Fruit fly (Drosophila melanogaster) whole organism, embryonic: Measurements from ENCODE around the gene anne.

ENCODE experiments used
- Antp ChIP-seq: fragments of 200-800 bp; sonication (Bioruptor generic); optimal IDR thresholded peaks from 3 replicates; lab custom pipeline; 2016; ENCODE audit warnings: missing biosample characterization, missing genetic modification characterization
- Atf6 ChIP-seq: fragments of 200-800 bp; sonication (Bioruptor generic); IDR thresholded peaks from 2 replicates; pipeline ENCODE4 v1.3.6; 2022; ENCODE audit warnings: missing biosample characterization, missing genetic modification characterization
- BEAF-32 ChIP-seq: fragments of 200-800 bp; sonication (Bioruptor generic); optimal IDR thresholded peaks from 3 replicates; lab custom pipeline; 2017; ENCODE audit warnings: missing biosample characterization, missing genetic modification characterization, mild to moderate bottlenecking, moderate library complexity, missing genetic modification reagents
- CG11247 ChIP-seq: fragments of 200-800 bp; sonication (Bioruptor generic); IDR thresholded peaks from 2 replicates; pipeline ENCODE4 v1.3.6; 2022; ENCODE audit warnings: missing biosample characterization, missing genetic modification characterization
- CG12299 ChIP-seq: fragments of 200-800 bp; sonication (Bioruptor generic); optimal IDR thresholded peaks from 2 replicates; lab custom pipeline; 2018; ENCODE audit warnings: missing biosample characterization, mild to moderate bottlenecking, missing genetic modification characterization
- CG12769 ChIP-seq: fragments of 200-800 bp; sonication (Bioruptor generic); optimal IDR thresholded peaks from 2 replicates; lab custom pipeline; 2019; ENCODE audit warnings: missing biosample characterization, mild to moderate bottlenecking, missing genetic modification characterization, moderate library complexity
- CG14710 ChIP-seq: fragments of 200-800 bp; sonication (Bioruptor generic); optimal IDR thresholded peaks from 3 replicates; lab custom pipeline; 2019; ENCODE audit warnings: missing biosample characterization, mild to moderate bottlenecking, missing genetic modification characterization, moderate library complexity
- CG15601 ChIP-seq: fragments of 200-800 bp; sonication (Bioruptor generic); optimal IDR thresholded peaks from 3 replicates; lab custom pipeline; 2019; ENCODE audit warnings: missing biosample characterization, mild to moderate bottlenecking, missing genetic modification characterization, moderate library complexity
- CG17186 ChIP-seq: fragments of 200-800 bp; sonication (Bioruptor generic); optimal IDR thresholded peaks from 3 replicates; lab custom pipeline; 2017; ENCODE audit warnings: missing biosample characterization, missing genetic modification reagents, missing genetic modification characterization
- CG17802 ChIP-seq: fragments of 200-800 bp; sonication (Bioruptor generic); optimal IDR thresholded peaks from 2 replicates; lab custom pipeline; 2018; ENCODE audit warnings: missing biosample characterization, mild to moderate bottlenecking, missing genetic modification characterization, moderate library complexity
- CG2120 ChIP-seq: fragments of 200-800 bp; sonication (Bioruptor generic); optimal IDR thresholded peaks from 3 replicates; lab custom pipeline; 2016; ENCODE audit warnings: missing biosample characterization, missing genetic modification characterization
- CG2199 ChIP-seq: fragments of 200-800 bp; sonication (Bioruptor generic); IDR thresholded peaks from 3 replicates; pipeline ENCODE4 v1.3.6; 2022; ENCODE audit warnings: missing biosample characterization, missing genetic modification characterization
- CG30020 ChIP-seq: fragments of 200-800 bp; optimal IDR thresholded peaks from 2 replicates; lab custom pipeline; 2019; ENCODE audit warnings: missing biosample characterization, mild to moderate bottlenecking, missing genetic modification characterization, moderate library complexity
- CG30431 ChIP-seq: fragments of 200-800 bp; sonication (Bioruptor generic); optimal IDR thresholded peaks from 2 replicates; lab custom pipeline; 2017; ENCODE audit warnings: missing biosample characterization, missing genetic modification characterization
- CG32767 ChIP-seq: fragments of 200-800 bp; sonication (Bioruptor generic); IDR thresholded peaks from 2 replicates; pipeline ENCODE4 v1.3.6; 2022; ENCODE audit warnings: missing biosample characterization, missing genetic modification characterization
- CG33557 ChIP-seq: fragments of 200-800 bp; sonication (Bioruptor generic); optimal IDR thresholded peaks from 2 replicates; lab custom pipeline; 2019; ENCODE audit warnings: missing biosample characterization, mild to moderate bottlenecking, missing genetic modification characterization, moderate library complexity
- CG3995 ChIP-seq: fragments of 200-800 bp; sonication (Bioruptor generic); optimal IDR thresholded peaks from 3 replicates; lab custom pipeline; 2016; ENCODE audit warnings: missing biosample characterization, missing genetic modification characterization
- CG4282 ChIP-seq: fragments of 200-800 bp; sonication (Bioruptor generic); optimal IDR thresholded peaks from 2 replicates; lab custom pipeline; 2016; ENCODE audit warnings: missing biosample characterization, missing genetic modification characterization
- CG4617 ChIP-seq: fragments of 200-800 bp; sonication (Bioruptor generic); optimal IDR thresholded peaks from 3 replicates; lab custom pipeline; 2016; ENCODE audit warnings: missing biosample characterization, missing genetic modification characterization, borderline replicate concordance
- CG6765 ChIP-seq: fragments of 200-800 bp; sonication (Bioruptor generic); optimal IDR thresholded peaks from 3 replicates; lab custom pipeline; 2017; ENCODE audit warnings: missing biosample characterization, mild to moderate bottlenecking, missing genetic modification characterization
- CG7357 ChIP-seq: fragments of 200-800 bp; sonication (Bioruptor generic); IDR thresholded peaks from 3 replicates; pipeline ENCODE4 v1.3.6; 2022; ENCODE audit warnings: missing biosample characterization, missing genetic modification characterization
- D ChIP-seq, 2 experiments: fragments of 200-800 bp in 1 of 2; fragments of >200 bp in 1 of 2; sonication (Bioruptor generic) in 1 of 2; optimal IDR thresholded peaks; 2 replicates in 1 of 2; 3 replicates in 1 of 2; lab custom pipeline; 2017; ENCODE audit warnings: mild to moderate bottlenecking in 1 of 2, missing biosample characterization in 1 of 2, missing genetic modification characterization in 1 of 2, missing genetic modification reagents in 1 of 2
- Deaf1 ChIP-seq: fragments of 200-800 bp; optimal IDR thresholded peaks from 3 replicates; lab custom pipeline; 2019; ENCODE audit warnings: missing biosample characterization, mild to moderate bottlenecking, missing genetic modification characterization, moderate library complexity
- Dfd ChIP-seq, 2 experiments: fragments of >200 bp; optimal IDR thresholded peaks; 2 replicates each; lab custom pipeline; 2017; ENCODE audit warnings: missing biosample characterization in 2 of 2, missing genetic modification characterization in 2 of 2
- E2f2 ChIP-seq: fragments of 200-800 bp; sonication (Bioruptor generic); IDR thresholded peaks from 2 replicates; pipeline ENCODE4 v1.3.6; 2022; ENCODE audit warnings: missing biosample characterization, missing genetic modification characterization
- Hey ChIP-seq: fragments of 200-800 bp; sonication (Bioruptor generic); optimal IDR thresholded peaks from 3 replicates; lab custom pipeline; 2018; ENCODE audit warnings: missing biosample characterization, mild to moderate bottlenecking, missing genetic modification characterization
- Hsf ChIP-seq: fragments of 200-800 bp; sonication (Bioruptor generic); optimal IDR thresholded peaks from 3 replicates; lab custom pipeline; 2016; ENCODE audit warnings: missing biosample characterization, missing genetic modification characterization
- NC2β ChIP-seq: fragments of 200-800 bp; sonication (Bioruptor generic); optimal IDR thresholded peaks from 2 replicates; lab custom pipeline; 2016; ENCODE audit warnings: missing biosample characterization, missing genetic modification characterization
- Sin3A ChIP-seq: fragments of >200 bp; optimal IDR thresholded peaks from 2 replicates; lab custom pipeline; 2018
- Sry-β ChIP-seq: fragments of 200-800 bp; sonication (Bioruptor generic); optimal IDR thresholded peaks from 2 replicates; lab custom pipeline; 2018; ENCODE audit warnings: missing biosample characterization, mild to moderate bottlenecking, missing genetic modification characterization, moderate library complexity
- Sry-δ ChIP-seq: fragments of 200-800 bp; sonication (Bioruptor generic); optimal IDR thresholded peaks from 2 replicates; lab custom pipeline; 2016; ENCODE audit warnings: missing biosample characterization, missing genetic modification characterization
- ac ChIP-seq: fragments of 200-800 bp; sonication (Bioruptor generic); optimal IDR thresholded peaks from 3 replicates; lab custom pipeline; 2017; ENCODE audit warnings: missing biosample characterization, mild to moderate bottlenecking, missing genetic modification characterization
- cad ChIP-seq: fragments of >200 bp; optimal IDR thresholded peaks from 2 replicates; lab custom pipeline; 2017; ENCODE audit warnings: missing biosample characterization, missing genetic modification characterization
- cg ChIP-seq: fragments of 200-800 bp; sonication (Bioruptor generic); optimal IDR thresholded peaks from 3 replicates; lab custom pipeline; 2019; ENCODE audit warnings: missing biosample characterization, mild to moderate bottlenecking, missing genetic modification characterization, moderate library complexity
- dmrt11E ChIP-seq: fragments of 200-800 bp; sonication (Bioruptor generic); optimal IDR thresholded peaks from 3 replicates; lab custom pipeline; 2018; ENCODE audit warnings: missing biosample characterization, mild to moderate bottlenecking, missing genetic modification characterization, moderate library complexity
- dmrt99B ChIP-seq: fragments of 200-800 bp; sonication (Bioruptor generic); optimal IDR thresholded peaks from 2 replicates; lab custom pipeline; 2018; ENCODE audit warnings: missing biosample characterization, mild to moderate bottlenecking, missing genetic modification characterization, moderate library complexity
- gem ChIP-seq: fragments of 200-800 bp; sonication (Bioruptor generic); optimal IDR thresholded peaks from 2 replicates; lab custom pipeline; 2019; ENCODE audit warnings: missing biosample characterization, mild to moderate bottlenecking, missing genetic modification characterization, moderate library complexity
- gsb-n ChIP-seq: fragments of 200-800 bp; sonication (Bioruptor generic); optimal IDR thresholded peaks from 3 replicates; lab custom pipeline; 2018; ENCODE audit warnings: missing biosample characterization, mild to moderate bottlenecking, missing genetic modification characterization
- kah ChIP-seq: fragments of 200-800 bp; sonication (Bioruptor generic); optimal IDR thresholded peaks from 2 replicates; lab custom pipeline; 2018; ENCODE audit warnings: missing biosample characterization, mild to moderate bottlenecking, missing genetic modification characterization
- knrl ChIP-seq: fragments of 200-800 bp; sonication (Bioruptor generic); IDR thresholded peaks from 3 replicates; pipeline ENCODE4 v1.3.6; 2022; ENCODE audit warnings: missing biosample characterization, missing genetic modification characterization; ENCODE audit not compliant: partially characterized antibody
- lmd ChIP-seq: fragments of 200-800 bp; sonication (Bioruptor generic); IDR thresholded peaks from 2 replicates; pipeline ENCODE4 v1.3.6; 2022; ENCODE audit warnings: missing biosample characterization, missing genetic modification characterization
- mam ChIP-seq: fragments of 200-800 bp; sonication (Bioruptor generic); optimal IDR thresholded peaks from 3 replicates; lab custom pipeline; 2016; ENCODE audit warnings: missing biosample characterization, missing genetic modification characterization
- nom ChIP-seq: fragments of 200-800 bp; sonication (Bioruptor generic); optimal IDR thresholded peaks from 2 replicates; lab custom pipeline; 2017; ENCODE audit warnings: missing biosample characterization, missing genetic modification characterization, mild to moderate bottlenecking, moderate library complexity, missing genetic modification reagents
- pfk ChIP-seq: fragments of 200-800 bp; sonication (Bioruptor generic); optimal IDR thresholded peaks from 2 replicates; lab custom pipeline; 2018; ENCODE audit warnings: missing biosample characterization, mild to moderate bottlenecking, missing genetic modification characterization, moderate library complexity
- ranshi ChIP-seq: fragments of 200-800 bp; sonication (Bioruptor generic); IDR thresholded peaks from 2 replicates; pipeline ENCODE4 v1.3.6; 2022; ENCODE audit warnings: missing biosample characterization, missing genetic modification characterization
- sqz ChIP-seq: fragments of 200-800 bp; sonication (Bioruptor generic); optimal IDR thresholded peaks from 3 replicates; lab custom pipeline; 2018; ENCODE audit warnings: missing biosample characterization, mild to moderate bottlenecking, missing genetic modification characterization
- sug ChIP-seq: fragments of 200-800 bp; optimal IDR thresholded peaks from 2 replicates; lab custom pipeline; 2019; ENCODE audit warnings: missing biosample characterization, mild to moderate bottlenecking, missing genetic modification characterization, moderate library complexity
- unpg ChIP-seq: fragments of 200-800 bp; sonication (Bioruptor generic); optimal IDR thresholded peaks from 3 replicates; lab custom pipeline; 2018; ENCODE audit warnings: missing biosample characterization, mild to moderate bottlenecking, missing genetic modification characterization, moderate library complexity

The anne gene

dm6 chr4:131958-132623 lies at the start of gene anne (continued):
- peak; percentile 92 for TF ChIP-seq CG4617
- peak; percentile 10 for TF ChIP-seq nom (GFP tag; lab: Kevin White, UChicago)
- peak; percentile 41 for TF ChIP-seq dmrt11E (tag; lab: Kevin White, UChicago)
- TF ChIP-seq Hsf (GFP tag; lab: Kevin White, UChicago): peak; percentile 21
- TF ChIP-seq CG30020 (tag; lab: Kevin White, UChicago): peak; percentile 100
- TF ChIP-seq cg (GFP tag; lab: Kevin White, UChicago): peak; percentile 5
- peak in 1 of 2 experiments; percentile 9 for TF ChIP-seq Dfd (GFP tag; optimal IDR thresholded peaks at IDR 0.05; lab: Kevin White, UChicago)
- TF ChIP-seq mam (GFP tag; lab: Kevin White, UChicago): peak; percentile 4
- TF ChIP-seq CG30431 (GFP tag; lab: Kevin White, UChicago): no peak
- no peak for TF ChIP-seq cad
- peak; percentile 3 for TF ChIP-seq CG2120 (GFP tag; lab: Kevin White, UChicago)
- TF ChIP-seq CG12299 (tag; lab: Kevin White, UChicago): no peak
- no peak for TF ChIP-seq CG11247 (GFP tag; lab: Robert Waterston, UW)
- peak; percentile 98 for TF ChIP-seq CG17802 (tag; lab: Kevin White, UChicago)
- TF ChIP-seq NC2β (GFP tag; lab: Kevin White, UChicago): peak; percentile 19
- peak; percentile 27 for TF ChIP-seq gem (tag; lab: Kevin White, UChicago)
- peak; percentile 97 for TF ChIP-seq pfk (GFP tag; lab: Kevin White, UChicago)
- peak; percentile 29 for TF ChIP-seq sug
- peak; percentile 1 for TF ChIP-seq unpg (GFP tag; lab: Kevin White, UChicago)
- peak; percentile 97 for TF ChIP-seq CG7357 (GFP tag; lab: Robert Waterston, UW)
- TF ChIP-seq E2f2 (GFP tag; lab: Robert Waterston, UW): peak; percentile 25; the same call in 1 of the 2 replicates
- peak; percentile 3 for TF ChIP-seq Sry-β (GFP tag; lab: Kevin White, UChicago)
- TF ChIP-seq CG15601: peak; percentile 34
- no peak for TF ChIP-seq Sin3A (lab: Kevin White, UChicago)
- peak; percentile 47 for TF ChIP-seq BEAF-32 (GFP tag; lab: Kevin White, UChicago)
- no peak for TF ChIP-seq CG12769 (tag; lab: Kevin White, UChicago)
- 0 out of 2 replicates have a peak, but pooled peaks have one; percentile 47 for TF ChIP-seq CG32767
- TF ChIP-seq CG3995 (GFP tag; lab: Kevin White, UChicago): peak; percentile 62
- TF ChIP-seq CG17186 (GFP tag; lab: Kevin White, UChicago): peak; percentile 53
- TF ChIP-seq knrl: no peak; the same call in 2 of the 3 replicates
- TF ChIP-seq Sry-δ (GFP tag; lab: Kevin White, UChicago): peak; percentile 51

- TF ChIP-seq CG6765 (no peak), Antp (GFP tag; lab: Kevin White, UChicago) (no peak), pfk (GFP tag; lab: Kevin White, UChicago) (no peak), CG33557 (GFP tag; lab: Kevin White, UChicago) (no peak), CG4282 (GFP tag; lab: Kevin White, UChicago) (no peak), dmrt99B (tag; lab: Kevin White, UChicago) (no peak), Hey (no peak), lmd (GFP tag; lab: Robert Waterston, UW) (no peak), ac (GFP tag; lab: Kevin White, UChicago) (no peak), gsb-n (tag; lab: Kevin White, UChicago) (peak; percentile 81), nom (GFP tag; lab: Kevin White, UChicago) (no peak), CG2199 (GFP tag; lab: Robert Waterston, UW) (0 out of 3 replicates have a peak, but pooled peaks have one; percentile 56), sqz (GFP tag; lab: Kevin White, UChicago) (peak; percentile 30), ranshi (GFP tag; lab: Robert Waterston, UW) (no peak), kah (GFP tag; lab: Kevin White, UChicago) (no peak), Atf6 (GFP tag; lab: Robert Waterston, UW) (no peak), Deaf1 (tag; lab: Kevin White, UChicago) (no peak), D (optimal IDR thresholded peaks at IDR 0.05; lab: Kevin White, UChicago) (no peak), D (GFP tag; optimal IDR thresholded peaks at IDR 0.05; lab: Kevin White, UChicago) (peak; percentile 15), CG14710 (tag; lab: Kevin White, UChicago) (no peak)
Observed at dm6 chr4:84868-85267, 47.2 kb upstream of the anne start.
